Worm (Caenorhabditis elegans) whole organism, L2 larva: Measurements from ENCODE around the gene gsnl-1.

Experiments
- C34F6.9 ChIP-seq: fragments of 150-350 bp; optimal IDR thresholded peaks from 2 replicates; lab custom pipeline; 2014; ENCODE audit warnings: missing biosample characterization, missing genetic modification characterization
- F13H6.1 ChIP-seq: sonication (generic microtip); optimal IDR thresholded peaks from 2 replicates; lab custom pipeline; 2016; ENCODE audit warnings: missing genetic modification characterization, missing compliant biosample characterization
- R02D3.7 ChIP-seq: fragments of 150-350 bp; optimal IDR thresholded peaks from 2 replicates; lab custom pipeline; 2014; ENCODE audit warnings: missing biosample characterization, missing genetic modification characterization
- Y55F3AM.14 ChIP-seq: fragments of 200-800 bp; sonication (Bioruptor generic); optimal IDR thresholded peaks from 2 replicates; lab custom pipeline; 2018; ENCODE audit warnings: mild to moderate bottlenecking, missing genetic modification characterization, missing compliant biosample characterization
- ZK546.5 ChIP-seq: sonication (generic microtip); optimal IDR thresholded peaks from 2 replicates; lab custom pipeline; 2017; ENCODE audit warnings: missing biosample characterization, missing genetic modification characterization
- alr-1 ChIP-seq: fragments of 150-350 bp; optimal IDR thresholded peaks from 2 replicates; lab custom pipeline; 2014; ENCODE audit warnings: missing biosample characterization, missing genetic modification characterization
- aly-2 ChIP-seq: fragments of 150-350 bp; optimal IDR thresholded peaks from 2 replicates; lab custom pipeline; 2014; ENCODE audit warnings: missing biosample characterization, missing genetic modification characterization
- ama-1 ChIP-seq: fragments of 150-350 bp; optimal IDR thresholded peaks from 2 replicates; lab custom pipeline; 2018; ENCODE audit warnings: inconsistent platforms
- blmp-1 ChIP-seq: sonication (generic microtip); optimal IDR thresholded peaks from 2 replicates; lab custom pipeline; 2017; ENCODE audit warnings: missing genetic modification characterization, mild to moderate bottlenecking, missing compliant biosample characterization, antibody characterized with exemption, moderate library complexity; ENCODE audit not compliant: insufficient read depth
- ceh-16 ChIP-seq: fragments of 150-350 bp; optimal IDR thresholded peaks from 2 replicates; lab custom pipeline; 2014; ENCODE audit warnings: missing biosample characterization, missing genetic modification characterization
- ceh-82 ChIP-seq: fragments of 150-350 bp; optimal IDR thresholded peaks from 2 replicates; lab custom pipeline; 2014; ENCODE audit warnings: missing biosample characterization, missing genetic modification characterization
- crh-2 ChIP-seq: sonication (generic microtip); optimal IDR thresholded peaks from 2 replicates; lab custom pipeline; 2017; ENCODE audit warnings: missing biosample characterization, missing genetic modification characterization
- dmd-4 ChIP-seq: sonication (generic microtip); optimal IDR thresholded peaks from 2 replicates; lab custom pipeline; 2017; ENCODE audit warnings: missing biosample characterization, missing genetic modification characterization
- egl-27 ChIP-seq: sonication (generic microtip); optimal IDR thresholded peaks from 3 replicates; lab custom pipeline; 2017; ENCODE audit warnings: missing biosample characterization, missing genetic modification reagents, missing genetic modification characterization
- elt-1 ChIP-seq: fragments of 150-350 bp; optimal IDR thresholded peaks from 2 replicates; lab custom pipeline; 2014; ENCODE audit warnings: missing biosample characterization, missing genetic modification characterization
- elt-3 ChIP-seq: sonication (generic microtip); optimal IDR thresholded peaks from 2 replicates; lab custom pipeline; 2017; ENCODE audit warnings: missing biosample characterization, missing genetic modification characterization
- fos-1 ChIP-seq: fragments of 150-350 bp; optimal IDR thresholded peaks from 2 replicates; lab custom pipeline; 2014; ENCODE audit warnings: missing biosample characterization, missing genetic modification characterization
- gmeb-1 ChIP-seq: fragments of 150-350 bp; optimal IDR thresholded peaks from 2 replicates; lab custom pipeline; 2014; ENCODE audit warnings: missing biosample characterization, missing genetic modification characterization
- lin-11 ChIP-seq: fragments of 150-350 bp; sonication (generic microtip); optimal IDR thresholded peaks from 2 replicates; lab custom pipeline; 2014; ENCODE audit warnings: missing biosample characterization, missing genetic modification characterization, inconsistent platforms, mixed read lengths
- lin-13 ChIP-seq: fragments of 150-350 bp; optimal IDR thresholded peaks from 2 replicates; lab custom pipeline; 2014; ENCODE audit warnings: missing biosample characterization, missing genetic modification reagents, missing genetic modification characterization
- lin-39 ChIP-seq: fragments of 150-350 bp; optimal IDR thresholded peaks from 2 replicates; lab custom pipeline; 2014; ENCODE audit warnings: missing biosample characterization, missing genetic modification reagents, missing genetic modification characterization
- lsy-2 ChIP-seq, 2 experiments: fragments of 150-350 bp in 1 of 2; sonication (generic microtip) in 1 of 2; optimal IDR thresholded peaks; 2 replicates each; lab custom pipeline; 2014 to 2017; ENCODE audit warnings: missing biosample characterization in 2 of 2, missing genetic modification characterization in 2 of 2
- mab-5 ChIP-seq: fragments of 150-350 bp; optimal IDR thresholded peaks from 2 replicates; lab custom pipeline; 2014; ENCODE audit warnings: missing biosample characterization, missing genetic modification characterization
- mbf-1 ChIP-seq: sonication (generic microtip); optimal IDR thresholded peaks from 2 replicates; lab custom pipeline; 2017; ENCODE audit warnings: missing biosample characterization, missing genetic modification characterization
- mdl-1 ChIP-seq, 2 experiments: fragments of 150-350 bp in 1 of 2; sonication (generic microtip) in 1 of 2; optimal IDR thresholded peaks; 2 replicates each; lab custom pipeline; 2017; ENCODE audit warnings: missing biosample characterization in 2 of 2, missing genetic modification characterization in 2 of 2
- nhr-10 ChIP-seq: sonication (generic microtip); optimal IDR thresholded peaks from 2 replicates; lab custom pipeline; 2017; ENCODE audit warnings: missing biosample characterization, missing genetic modification characterization
- nhr-11 ChIP-seq: fragments of 150-350 bp; optimal IDR thresholded peaks from 2 replicates; lab custom pipeline; 2014; ENCODE audit warnings: missing biosample characterization, missing genetic modification characterization
- nhr-12 ChIP-seq: fragments of 150-350 bp; optimal IDR thresholded peaks from 2 replicates; lab custom pipeline; 2014; ENCODE audit warnings: missing biosample characterization, missing genetic modification characterization
- nhr-129 ChIP-seq: fragments of 150-350 bp; optimal IDR thresholded peaks from 2 replicates; lab custom pipeline; 2014; ENCODE audit warnings: missing biosample characterization, missing genetic modification characterization
- nhr-21 ChIP-seq: fragments of 150-350 bp; optimal IDR thresholded peaks from 2 replicates; lab custom pipeline; 2014; ENCODE audit warnings: missing biosample characterization, missing genetic modification characterization
- nhr-23 ChIP-seq: fragments of 150-350 bp; optimal IDR thresholded peaks from 2 replicates; lab custom pipeline; 2014; ENCODE audit warnings: missing biosample characterization, missing genetic modification reagents, missing genetic modification characterization
- nhr-237 ChIP-seq: fragments of 150-350 bp; optimal IDR thresholded peaks from 2 replicates; lab custom pipeline; 2014; ENCODE audit warnings: missing biosample characterization, missing genetic modification characterization
- nhr-25 ChIP-seq: fragments of 150-350 bp; sonication (generic microtip); optimal IDR thresholded peaks from 3 replicates; lab custom pipeline; 2014; ENCODE audit warnings: missing biosample characterization, missing genetic modification characterization
- nhr-6 ChIP-seq: fragments of 150-350 bp; optimal IDR thresholded peaks from 2 replicates; lab custom pipeline; 2014; ENCODE audit warnings: missing biosample characterization, missing genetic modification characterization
- nhr-77 ChIP-seq: fragments of 150-350 bp; optimal IDR thresholded peaks from 2 replicates; lab custom pipeline; 2014; ENCODE audit warnings: missing biosample characterization, missing genetic modification characterization
- peb-1 ChIP-seq: fragments of 150-350 bp; optimal IDR thresholded peaks from 2 replicates; lab custom pipeline; 2014; ENCODE audit warnings: missing biosample characterization, missing genetic modification characterization
- sem-4 ChIP-seq: fragments of 150-350 bp; optimal IDR thresholded peaks from 2 replicates; lab custom pipeline; 2014; ENCODE audit warnings: missing biosample characterization, missing genetic modification reagents, missing genetic modification characterization
- skn-1 ChIP-seq: sonication (generic microtip); optimal IDR thresholded peaks from 2 replicates; lab custom pipeline; 2017; ENCODE audit warnings: missing biosample characterization, missing genetic modification characterization
- sma-3 ChIP-seq: sonication (generic microtip); optimal IDR thresholded peaks from 2 replicates; lab custom pipeline; 2016; ENCODE audit warnings: missing genetic modification reagents, missing genetic modification characterization, missing compliant biosample characterization
- sma-9 ChIP-seq, 2 experiments: fragments of 150-350 bp in 1 of 2; sonication (generic microtip) in 1 of 2; optimal IDR thresholded peaks; 2 replicates each; lab custom pipeline; 2014 to 2016; ENCODE audit warnings: missing genetic modification characterization in 2 of 2, mild to moderate bottlenecking in 1 of 2, missing biosample characterization in 1 of 2, missing compliant biosample characterization in 1 of 2, missing genetic modification reagents in 1 of 2, moderate library complexity in 1 of 2
- snpc-4 ChIP-seq: fragments of 150-350 bp; optimal IDR thresholded peaks from 2 replicates; lab custom pipeline; 2014; ENCODE audit warnings: missing biosample characterization, missing genetic modification characterization
- unc-39 ChIP-seq: fragments of 150-350 bp; optimal IDR thresholded peaks from 2 replicates; lab custom pipeline; 2014; ENCODE audit warnings: missing biosample characterization, missing genetic modification characterization
- unc-55 ChIP-seq: fragments of 150-350 bp; sonication (generic microtip); optimal IDR thresholded peaks from 3 replicates; lab custom pipeline; 2014; ENCODE audit warnings: missing biosample characterization, missing genetic modification reagents, missing genetic modification characterization
- unc-62 ChIP-seq: fragments of 150-350 bp; optimal IDR thresholded peaks from 2 replicates; lab custom pipeline; 2014; ENCODE audit warnings: missing biosample characterization, missing genetic modification reagents, missing genetic modification characterization
- zag-1 ChIP-seq: fragments of 150-350 bp; optimal IDR thresholded peaks from 2 replicates; lab custom pipeline; 2014; ENCODE audit warnings: missing biosample characterization, missing genetic modification characterization
- ztf-1 ChIP-seq: fragments of 200-800 bp; sonication (Bioruptor generic); conservative IDR thresholded peaks from 2 replicates; pipeline ENCODE4 v1.3.6; 2022; ENCODE audit warnings: missing genetic modification characterization, missing compliant biosample characterization
- ztf-11 ChIP-seq: sonication (generic microtip); optimal IDR thresholded peaks from 2 replicates; lab custom pipeline; 2017; ENCODE audit warnings: missing biosample characterization, missing genetic modification characterization
- ztf-4 ChIP-seq: fragments of 150-350 bp; optimal IDR thresholded peaks from 2 replicates; lab custom pipeline; 2014; ENCODE audit warnings: missing biosample characterization, missing genetic modification characterization

gsnl-1 gene

ce11 chrV:9539638-9540037 is 42.8 kb downstream of the gsnl-1 start, which contains the start of gene C50F4.12:
Gene C50F4.12, minus strand, starts transcription at chrV:9539738.
- no peak for TF ChIP-seq nhr-6 (tag; lab: Kevin White, UChicago)
- no peak for TF ChIP-seq snpc-4 (tag; lab: Kevin White, UChicago)
- TF ChIP-seq elt-3 (tag; lab: Kevin White, UChicago), result no peak

ce11 chrV:9541506-9541905 is 44.7 kb downstream of the gsnl-1 start, which contains the start of gene C50F4.16:
Gene C50F4.16, minus strand, starts transcription at chrV:9541606.
- no peak for TF ChIP-seq unc-39 (tag; lab: Kevin White, UChicago)

- TF ChIP-seq egl-27 (tag; lab: Kevin White, UChicago), result no peak
- TF ChIP-seq unc-55 (GFP tag; lab: Kevin White, UChicago), result peak; percentile 83
- TF ChIP-seq nhr-11 (tag; lab: Kevin White, UChicago), result no peak
- peak; percentile 59 for TF ChIP-seq F13H6.1 (tag; lab: Kevin White, UChicago)
- peak; percentile 87 for TF ChIP-seq lin-13 (GFP tag; lab: Kevin White, UChicago)
- TF ChIP-seq nhr-23 (tag; lab: Kevin White, UChicago), result no peak
- TF ChIP-seq nhr-77 (tag; lab: Kevin White, UChicago), result no peak
- peak; percentile 39 for TF ChIP-seq ztf-4 (tag; lab: Kevin White, UChicago)
- TF ChIP-seq R02D3.7 (tag; lab: Kevin White, UChicago), result no peak
- TF ChIP-seq crh-2 (tag; lab: Kevin White, UChicago), result peak; percentile 84
- no peak for TF ChIP-seq unc-62 (GFP tag; lab: Kevin White, UChicago)
- TF ChIP-seq unc-39 (tag; lab: Kevin White, UChicago), result no peak
- TF ChIP-seq Y55F3AM.14 (GFP tag; lab: Kevin White, UChicago), result peak; percentile 28
- TF ChIP-seq blmp-1 (tag; lab: Kevin White, UChicago), result peak; percentile 38
- peak; percentile 73 for TF ChIP-seq nhr-21 (tag; lab: Kevin White, UChicago)
- no peak for TF ChIP-seq mdl-1 (tag; optimal IDR thresholded peaks at IDR 0.05; lab: Kevin White, UChicago)
- no peak for TF ChIP-seq elt-3 (tag; lab: Kevin White, UChicago)
- TF ChIP-seq sem-4 (tag; lab: Kevin White, UChicago), result peak; percentile 70
- no peak for TF ChIP-seq nhr-12
- TF ChIP-seq lin-39 (tag; lab: Kevin White, UChicago), result no peak
- TF ChIP-seq sma-3 (GFP tag; lab: Kevin White, UChicago), result peak; percentile 71
- TF ChIP-seq nhr-237 (tag; lab: Kevin White, UChicago), result no peak
- TF ChIP-seq nhr-25, result peak; percentile 53
- TF ChIP-seq alr-1 (tag; lab: Kevin White, UChicago), result no peak
- TF ChIP-seq fos-1 (tag; lab: Kevin White, UChicago), result peak; percentile 44
- no peak for TF ChIP-seq peb-1 (tag; lab: Kevin White, UChicago)
- TF ChIP-seq ceh-82 (tag; lab: Kevin White, UChicago), result no peak
- peak; percentile 47 for TF ChIP-seq ama-1 (lab: Kevin White, UChicago)
- TF ChIP-seq C34F6.9, result peak; percentile 82
- TF ChIP-seq skn-1, result no peak
- TF ChIP-seq elt-1 (tag; lab: Kevin White, UChicago), result no peak
- TF ChIP-seq dmd-4 (tag; lab: Kevin White, UChicago), result no peak
- peak; percentile 54 for TF ChIP-seq lin-11 (tag; lab: Kevin White, UChicago)
- peak; percentile 60 for TF ChIP-seq sma-9 (GFP tag; optimal IDR thresholded peaks at IDR 0.05; lab: Kevin White, UChicago)
- TF ChIP-seq sma-9 (tag; optimal IDR thresholded peaks at IDR 0.05; lab: Kevin White, UChicago), result no peak
- no peak for TF ChIP-seq ztf-1 (GFP tag; lab: Robert Waterston, UW)
- TF ChIP-seq lsy-2 (tag; optimal IDR thresholded peaks at IDR 0.05; lab: Kevin White, UChicago), result peak in 1 of 2 experiments; percentile 79
- no peak for TF ChIP-seq ZK546.5 (tag; lab: Kevin White, UChicago)
- TF ChIP-seq ceh-16 (tag; lab: Kevin White, UChicago), result peak; percentile 11
- peak; percentile 83 for TF ChIP-seq nhr-129 (tag; lab: Kevin White, UChicago)
- TF ChIP-seq nhr-10, result no peak
- no peak for TF ChIP-seq ztf-11 (tag; lab: Kevin White, UChicago)
- no peak for TF ChIP-seq mbf-1 (tag; lab: Kevin White, UChicago)
- no peak for TF ChIP-seq zag-1 (tag; lab: Kevin White, UChicago)
- TF ChIP-seq mab-5 (tag; lab: Kevin White, UChicago), result peak; percentile 35
- TF ChIP-seq aly-2 (tag; lab: Kevin White, UChicago), result no peak
- TF ChIP-seq nhr-6 (tag; lab: Kevin White, UChicago), result no peak
- TF ChIP-seq snpc-4 (tag; lab: Kevin White, UChicago), result peak; percentile 37
- peak; percentile 83 for TF ChIP-seq gmeb-1 (tag; lab: Kevin White, UChicago)
Measured at ce11 chrV:9544176-9544632, 47.4 kb downstream of the gsnl-1 start, which contains the start of gene mdf-1. Gene mdf-1, minus strand, starts transcription at chrV:9544226.
